Fruit fly (Drosophila melanogaster) Kc167 (cell line): Measurements from ENCODE around the gene Pif1B.

Experiments used
- Myc ChIP-seq: fragments of >200 bp; optimal IDR thresholded peaks from 2 replicates; lab custom pipeline; 2017; ENCODE audit warnings: missing external identifiers
- Sin3A ChIP-seq: fragments of >200 bp; optimal IDR thresholded peaks from 2 replicates; lab custom pipeline; 2018; ENCODE audit warnings: missing external identifiers
- insv ChIP-seq: fragments of >200 bp; optimal IDR thresholded peaks from 3 replicates; lab custom pipeline; 2018; ENCODE audit warnings: missing external identifiers
- psq ChIP-seq: fragments of >200 bp; optimal IDR thresholded peaks from 2 replicates; lab custom pipeline; 2017; ENCODE audit warnings: missing external identifiers
- ttk ChIP-seq: sonication (Bioruptor generic); optimal IDR thresholded peaks from 2 replicates; lab custom pipeline; 2017; ENCODE audit warnings: missing external identifiers

- TF ChIP-seq psq (lab: Kevin White, UChicago) (no peak), insv (lab: Kevin White, UChicago) (no peak), Myc (no peak), ttk (lab: Kevin White, UChicago) (no peak), Sin3A (lab: Kevin White, UChicago) (no peak)
Observed at dm6 chr3R:8844955-8845354, 44.0 kb upstream of the Pif1B start.
